Fruit fly (Drosophila melanogaster): ENCODE results near the gene CG42692.

CG42692 gene

DNA sequence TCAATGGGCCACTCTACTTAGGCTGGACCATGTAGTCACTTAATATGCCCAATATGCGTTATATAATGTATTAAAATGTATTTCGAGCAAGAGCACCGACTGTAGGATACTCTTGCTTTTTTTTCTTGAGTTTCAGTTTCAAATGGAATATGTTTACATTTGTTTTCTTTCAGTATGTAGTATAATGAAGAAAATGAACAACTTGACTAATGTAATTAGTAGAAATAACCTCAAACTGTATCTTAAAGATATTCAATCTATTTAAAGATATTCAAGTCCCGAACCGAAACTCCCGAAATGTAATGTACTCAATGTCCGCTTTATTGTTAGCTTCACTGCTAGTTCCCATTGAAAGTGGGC, 16.8 kb downstream of the CG42692 start (continued):
- TF ChIP-seq unc-4 (GFP tag; IDR thresholded peaks at IDR 0.05; ENCODE audit: partially characterized antibody): no peak
- TF ChIP-seq CG10209 (GFP tag; optimal IDR thresholded peaks at IDR 0.05): no peak
- TF ChIP-seq sug (tag; optimal IDR thresholded peaks at IDR 0.05): no peak
- no peak for TF ChIP-seq CG3163 (GFP tag; optimal IDR thresholded peaks at IDR 0.05)
- no peak for TF ChIP-seq Deaf1 (tag; optimal IDR thresholded peaks at IDR 0.05)
- no peak for TF ChIP-seq CG16863 (GFP tag; optimal IDR thresholded peaks at IDR 0.05)
- peak in 1 of 2 experiments; percentile 47 for TF ChIP-seq bsh (GFP tag; optimal IDR thresholded peaks at IDR 0.05)
- TF ChIP-seq CG12942 (GFP tag; optimal IDR thresholded peaks at IDR 0.05): no peak
- TF ChIP-seq nom (GFP tag; optimal IDR thresholded peaks at IDR 0.05): no peak
- no peak for TF ChIP-seq Taf1 (GFP tag; IDR thresholded peaks at IDR 0.05)
- TF ChIP-seq CG32767 (GFP tag; IDR thresholded peaks at IDR 0.05): no peak
- TF ChIP-seq MBD-R2 (GFP tag; IDR thresholded peaks at IDR 0.05): no peak
- no peak for TF ChIP-seq Camta (GFP tag; optimal IDR thresholded peaks at IDR 0.05)
- TF ChIP-seq pum (GFP tag; optimal IDR thresholded peaks at IDR 0.05): peak; percentile 28
- no peak for TF ChIP-seq pfk (GFP tag; optimal IDR thresholded peaks at IDR 0.05)
- peak; percentile 73 for TF ChIP-seq Sox102F (GFP tag; optimal IDR thresholded peaks at IDR 0.05)
- no peak for TF ChIP-seq CG17612 (GFP tag; IDR thresholded peaks at IDR 0.05)
- no peak for TF ChIP-seq CG3995 (GFP tag; optimal IDR thresholded peaks at IDR 0.05)
- TF ChIP-seq mld (GFP tag; IDR thresholded peaks at IDR 0.05; ENCODE audit: partially characterized antibody): no peak
- no peak for TF ChIP-seq HmgZ (tag; optimal IDR thresholded peaks at IDR 0.05)
- peak; percentile 20; the same call in 1 of the 2 replicates for TF ChIP-seq ranshi (GFP tag; IDR thresholded peaks at IDR 0.05)
- TF ChIP-seq jigr1 (GFP tag; IDR thresholded peaks at IDR 0.05): no peak
- peak; percentile 11 for TF ChIP-seq CG17829 (tag; optimal IDR thresholded peaks at IDR 0.05)
- peak; percentile 54 for TF ChIP-seq CG12391 (tag; optimal IDR thresholded peaks at IDR 0.05)
- TF ChIP-seq HLH3B (GFP tag; IDR thresholded peaks at IDR 0.05): no peak; the same call in 1 of the 2 replicates
- no peak for TF ChIP-seq HHEX (GFP tag; optimal IDR thresholded peaks at IDR 0.05)
- TF ChIP-seq CG6854 (GFP tag; optimal IDR thresholded peaks at IDR 0.05): no peak
- 0 out of 2 replicates have a peak, but pooled peaks have one; percentile 4 for TF ChIP-seq al (GFP tag; IDR thresholded peaks at IDR 0.05)
- TF ChIP-seq CG12071 (GFP tag; optimal IDR thresholded peaks at IDR 0.05): no peak
- TF ChIP-seq fru (optimal IDR thresholded peaks at IDR 0.05): no peak
- no peak for TF ChIP-seq CG1603 (tag; optimal IDR thresholded peaks at IDR 0.05)
- TF ChIP-seq CG10543 (GFP tag; optimal IDR thresholded peaks at IDR 0.05): no peak
- TF ChIP-seq CG17568 (GFP tag; optimal IDR thresholded peaks at IDR 0.05): no peak
- TF ChIP-seq CG3065 (GFP tag; optimal IDR thresholded peaks at IDR 0.05): no peak
- no peak for TF ChIP-seq CG4282 (GFP tag; optimal IDR thresholded peaks at IDR 0.05)
- peak; percentile 44 for TF ChIP-seq CG31441 (GFP tag; IDR thresholded peaks at IDR 0.05)
- peak; percentile 3 for TF ChIP-seq CG4820 (GFP tag; optimal IDR thresholded peaks at IDR 0.05)
- no peak for TF ChIP-seq bigmax (GFP tag; optimal IDR thresholded peaks at IDR 0.05)
- TF ChIP-seq ab (GFP tag; optimal IDR thresholded peaks at IDR 0.05): no peak
- TF ChIP-seq ro (GFP tag; IDR thresholded peaks at IDR 0.05): no peak
- no peak for TF ChIP-seq Lhr (GFP tag; optimal IDR thresholded peaks at IDR 0.05)
- no peak for TF ChIP-seq exex (tag; optimal IDR thresholded peaks at IDR 0.05)
- TF ChIP-seq Rx (GFP tag; IDR thresholded peaks at IDR 0.05): no peak
- peak; percentile 22 for TF ChIP-seq az2 (GFP tag; optimal IDR thresholded peaks at IDR 0.05)
- no peak for TF ChIP-seq lbe (GFP tag; optimal IDR thresholded peaks at IDR 0.05)
- TF ChIP-seq twi (tag; optimal IDR thresholded peaks at IDR 0.05): no peak
- no peak for TF ChIP-seq Tbp (GFP tag; optimal IDR thresholded peaks at IDR 0.05)
- TF ChIP-seq Bteb2 (GFP tag; optimal IDR thresholded peaks at IDR 0.05): no peak
- TF ChIP-seq klu (GFP tag; IDR thresholded peaks at IDR 0.05): no peak
- TF ChIP-seq CG10959 (GFP tag; IDR thresholded peaks at IDR 0.05): no peak
- no peak for TF ChIP-seq otp (GFP tag; IDR thresholded peaks at IDR 0.05)
- TF ChIP-seq CG2120 (GFP tag; optimal IDR thresholded peaks at IDR 0.05): peak; percentile 49
- TF ChIP-seq trem (tag; optimal IDR thresholded peaks at IDR 0.05): no peak
